Worm (Caenorhabditis elegans) whole organism, mixed stage, embryonic: ENCODE data around the gene F46C8.1.

ENCODE experiments used
- M03D4.4 ChIP-seq: sonication (generic microtip); optimal IDR thresholded peaks from 2 replicates; lab custom pipeline; 2017; ENCODE audit warnings: mild to moderate bottlenecking, missing genetic modification characterization, missing compliant biosample characterization
- blmp-1 ChIP-seq: fragments of 150-350 bp; optimal IDR thresholded peaks from 2 replicates; lab custom pipeline; 2014; ENCODE audit warnings: missing biosample characterization, missing genetic modification characterization
- ceh-39 ChIP-seq: fragments of 150-350 bp; optimal IDR thresholded peaks from 2 replicates; lab custom pipeline; 2014; ENCODE audit warnings: missing biosample characterization, missing genetic modification characterization
- ceh-43 ChIP-seq: fragments of 200-800 bp; sonication (Bioruptor generic); optimal IDR thresholded peaks from 2 replicates; lab custom pipeline; 2018; ENCODE audit warnings: mild to moderate bottlenecking, missing genetic modification characterization, moderate library complexity, missing compliant biosample characterization
- ceh-83 ChIP-seq: fragments of 200-800 bp; sonication (Bioruptor generic); optimal IDR thresholded peaks from 2 replicates; lab custom pipeline; 2018; ENCODE audit warnings: mild to moderate bottlenecking, missing genetic modification characterization, missing compliant biosample characterization
- ces-1 ChIP-seq: fragments of 150-350 bp; optimal IDR thresholded peaks from 2 replicates; lab custom pipeline; 2014; ENCODE audit warnings: missing biosample characterization, missing genetic modification reagents, missing genetic modification characterization
- cnd-1 ChIP-seq: fragments of 200-800 bp; sonication (Bioruptor generic); optimal IDR thresholded peaks from 2 replicates; lab custom pipeline; 2018; ENCODE audit warnings: mild to moderate bottlenecking, missing genetic modification characterization, missing compliant biosample characterization
- elt-1 ChIP-seq: sonication (generic microtip); optimal IDR thresholded peaks from 2 replicates; lab custom pipeline; 2017; ENCODE audit warnings: missing genetic modification characterization, mild to moderate bottlenecking, missing compliant biosample characterization, antibody characterized with exemption, moderate library complexity, borderline replicate concordance; ENCODE audit not compliant: insufficient read depth
- elt-3 ChIP-seq: fragments of 150-350 bp; optimal IDR thresholded peaks from 2 replicates; lab custom pipeline; 2014; ENCODE audit warnings: missing biosample characterization, missing genetic modification characterization
- flh-1 ChIP-seq: fragments of 200-800 bp; sonication (Bioruptor generic); optimal IDR thresholded peaks from 2 replicates; lab custom pipeline; 2018; ENCODE audit warnings: mild to moderate bottlenecking, missing genetic modification characterization, moderate library complexity, missing compliant biosample characterization
- ham-2 ChIP-seq: fragments of 200-800 bp; sonication (Bioruptor generic); optimal IDR thresholded peaks from 2 replicates; lab custom pipeline; 2018; ENCODE audit warnings: mild to moderate bottlenecking, missing genetic modification characterization, missing compliant biosample characterization
- hlh-1 ChIP-seq: fragments of 150-350 bp; optimal IDR thresholded peaks from 2 replicates; lab custom pipeline; 2014; ENCODE audit warnings: missing biosample characterization, missing genetic modification reagents, missing genetic modification characterization
- lin-32 ChIP-seq: fragments of 200-800 bp; sonication (Bioruptor generic); optimal IDR thresholded peaks from 2 replicates; lab custom pipeline; 2018; ENCODE audit warnings: mild to moderate bottlenecking, missing genetic modification characterization, missing compliant biosample characterization
- lsy-2 ChIP-seq: fragments of 150-350 bp; optimal IDR thresholded peaks from 2 replicates; lab custom pipeline; 2014; ENCODE audit warnings: missing biosample characterization, missing genetic modification characterization
- mab-5 ChIP-seq: fragments of 150-350 bp; optimal IDR thresholded peaks from 2 replicates; lab custom pipeline; 2014; ENCODE audit warnings: missing biosample characterization, missing genetic modification characterization
- mep-1 ChIP-seq: fragments of 150-350 bp; optimal IDR thresholded peaks from 2 replicates; lab custom pipeline; 2017; ENCODE audit warnings: missing biosample characterization, missing genetic modification reagents, missing genetic modification characterization, inconsistent platforms
- mls-2 ChIP-seq: sonication (generic microtip); optimal IDR thresholded peaks from 2 replicates; lab custom pipeline; 2016; ENCODE audit warnings: mild to moderate bottlenecking, missing genetic modification characterization, moderate library complexity, missing compliant biosample characterization
- nhr-12 ChIP-seq: fragments of 150-350 bp; optimal IDR thresholded peaks from 2 replicates; lab custom pipeline; 2014; ENCODE audit warnings: missing biosample characterization, missing genetic modification characterization
- nhr-2 ChIP-seq: fragments of 150-350 bp; optimal IDR thresholded peaks from 2 replicates; lab custom pipeline; 2014; ENCODE audit warnings: missing biosample characterization, missing genetic modification characterization
- nhr-237 ChIP-seq: fragments of 150-350 bp; optimal IDR thresholded peaks from 2 replicates; lab custom pipeline; 2014; ENCODE audit warnings: missing biosample characterization, missing genetic modification characterization
- nhr-28 ChIP-seq: fragments of 150-350 bp; optimal IDR thresholded peaks from 2 replicates; lab custom pipeline; 2014; ENCODE audit warnings: missing biosample characterization, missing genetic modification characterization
- nhr-76 ChIP-seq: sonication (generic microtip); optimal IDR thresholded peaks from 2 replicates; lab custom pipeline; 2017; ENCODE audit warnings: missing biosample characterization, missing genetic modification characterization
- pha-4 ChIP-seq: fragments of 150-350 bp; optimal IDR thresholded peaks from 2 replicates; lab custom pipeline; 2018; ENCODE audit warnings: missing biosample characterization, missing genetic modification reagents, missing genetic modification characterization
- sem-2 ChIP-seq: fragments of 200-800 bp; sonication (Bioruptor generic); optimal IDR thresholded peaks from 2 replicates; lab custom pipeline; 2018; ENCODE audit warnings: mild to moderate bottlenecking, missing genetic modification characterization, missing compliant biosample characterization
- sptf-1 ChIP-seq: sonication (generic microtip); optimal IDR thresholded peaks from 2 replicates; lab custom pipeline; 2017; ENCODE audit warnings: mild to moderate bottlenecking, missing genetic modification characterization, moderate library complexity, missing compliant biosample characterization
- unc-120 ChIP-seq: sonication (generic microtip); optimal IDR thresholded peaks from 2 replicates; lab custom pipeline; 2017; ENCODE audit warnings: missing genetic modification characterization, missing compliant biosample characterization; ENCODE audit not compliant: poor library complexity, severe bottlenecking
- unc-39 ChIP-seq: fragments of 150-350 bp; optimal IDR thresholded peaks from 2 replicates; lab custom pipeline; 2014; ENCODE audit warnings: missing biosample characterization, missing genetic modification characterization
- unc-62 ChIP-seq: fragments of 150-350 bp; optimal IDR thresholded peaks from 2 replicates; lab custom pipeline; 2014; ENCODE audit warnings: missing biosample characterization, missing genetic modification reagents, missing genetic modification characterization
- zip-8 ChIP-seq: fragments of 150-350 bp; optimal IDR thresholded peaks from 2 replicates; lab custom pipeline; 2014; ENCODE audit warnings: missing biosample characterization, missing genetic modification characterization
- ztf-11 ChIP-seq: fragments of 150-350 bp; optimal IDR thresholded peaks from 2 replicates; lab custom pipeline; 2014; ENCODE audit warnings: missing biosample characterization, missing genetic modification characterization

F46C8.1 gene

DNA sequence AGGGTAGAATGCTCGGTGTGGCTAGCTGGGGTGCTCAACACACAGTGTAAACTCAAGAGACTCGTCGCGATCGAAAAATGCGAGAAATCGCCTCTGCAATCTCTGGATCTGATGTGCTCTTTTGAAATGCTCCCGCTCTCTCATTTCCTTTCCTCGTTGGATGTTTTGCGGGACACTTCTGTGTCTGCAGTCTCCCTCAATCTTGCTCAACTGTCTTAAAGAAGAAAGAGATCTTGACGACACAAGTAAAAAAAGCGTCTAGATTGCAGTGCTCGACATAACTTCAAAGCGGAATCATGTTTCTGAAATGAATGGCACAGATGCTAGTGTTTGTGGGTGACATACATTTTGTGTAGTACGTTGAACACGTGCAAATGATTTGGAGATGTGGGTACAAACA is 25.4 kb downstream of the F46C8.1 start:
- TF ChIP-seq nhr-76 (no peak), mep-1 (no peak), ceh-43 (GFP tag; lab: Kevin White, UChicago) (no peak), M03D4.4 (tag; lab: Kevin White, UChicago) (no peak), hlh-1 (tag; lab: Kevin White, UChicago) (peak; percentile 75), nhr-28 (no peak), nhr-237 (tag; lab: Kevin White, UChicago) (no peak), unc-120 (tag; lab: Kevin White, UChicago) (peak; percentile 77), unc-62 (GFP tag; lab: Kevin White, UChicago) (peak; percentile 5), ztf-11 (tag; lab: Kevin White, UChicago) (no peak), sptf-1 (no peak), mab-5 (tag; lab: Kevin White, UChicago) (no peak), ceh-39 (tag; lab: Kevin White, UChicago) (no peak), unc-39 (no peak), ceh-83 (GFP tag; lab: Kevin White, UChicago) (no peak), lsy-2 (tag; lab: Kevin White, UChicago) (no peak)

DNA sequence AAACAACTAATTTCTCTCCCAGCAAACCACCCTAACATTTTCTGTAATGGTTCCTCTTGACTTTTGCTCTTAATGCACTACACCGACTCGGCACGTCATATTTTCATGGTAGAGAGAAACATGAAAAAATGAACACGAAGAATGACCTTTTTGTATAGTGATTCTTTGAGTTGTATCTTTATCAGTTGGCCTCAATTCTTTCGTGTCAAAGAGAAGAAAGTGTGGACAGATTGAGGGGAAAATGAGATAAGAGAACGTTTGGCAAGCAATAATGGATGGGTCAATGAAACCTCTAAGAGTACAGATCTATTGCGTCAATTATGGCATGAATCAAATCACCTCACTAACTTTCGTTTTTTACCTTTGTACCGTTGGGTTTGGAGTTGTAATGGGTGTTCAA is 27.7 kb downstream of the F46C8.1 start:
- TF ChIP-seq ham-2 (no peak), ces-1 (GFP tag; lab: Kevin White, UChicago) (no peak), elt-3 (tag; lab: Kevin White, UChicago) (no peak), nhr-12 (tag; lab: Kevin White, UChicago) (no peak), nhr-2 (no peak)

DNA sequence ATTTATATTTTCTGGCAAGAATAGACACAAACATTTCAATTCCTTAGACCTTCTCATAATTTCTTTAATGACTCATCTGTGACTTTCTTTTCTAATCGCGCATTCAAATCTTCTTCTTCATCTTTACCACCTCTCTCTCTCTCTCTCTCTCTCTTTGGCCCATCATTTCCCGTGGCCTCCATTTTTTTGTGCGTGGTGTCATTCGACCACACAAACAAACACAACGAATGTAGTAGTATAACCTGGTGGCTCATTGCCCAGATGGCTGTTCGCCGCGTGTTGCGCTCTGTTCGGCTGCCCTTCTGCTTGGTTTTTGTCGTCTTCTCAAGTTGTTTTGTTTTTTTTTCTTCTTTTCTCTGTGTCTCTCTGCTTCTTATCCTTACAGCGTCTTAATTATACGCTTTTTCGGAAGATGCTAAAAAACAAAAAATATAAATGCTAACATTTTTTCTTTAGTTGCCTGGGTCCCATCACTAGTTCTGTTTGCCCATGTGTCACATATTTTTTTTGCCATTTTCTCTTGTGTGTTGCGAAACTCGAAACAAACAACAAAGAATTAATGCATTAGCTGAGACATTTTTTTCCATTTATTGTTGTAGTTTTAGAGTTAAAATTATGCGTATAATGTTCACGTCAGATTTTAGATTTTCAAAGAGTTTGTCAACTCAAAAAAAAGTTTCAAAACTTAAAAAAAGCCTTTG is 29.4 kb downstream of the F46C8.1 start:
- TF ChIP-seq sptf-1 (peak; percentile 15), M03D4.4 (tag; lab: Kevin White, UChicago) (peak; percentile 17), cnd-1 (tag; lab: Kevin White, UChicago) (peak; percentile 34), ceh-39 (tag; lab: Kevin White, UChicago) (no peak), ceh-43 (GFP tag; lab: Kevin White, UChicago) (no peak), mls-2 (tag; lab: Kevin White, UChicago) (peak; percentile 23), ham-2 (peak; percentile 19), zip-8 (no peak), elt-1 (peak; percentile 49)
- TF ChIP-seq, all 35 proteins: peak for 6

DNA sequence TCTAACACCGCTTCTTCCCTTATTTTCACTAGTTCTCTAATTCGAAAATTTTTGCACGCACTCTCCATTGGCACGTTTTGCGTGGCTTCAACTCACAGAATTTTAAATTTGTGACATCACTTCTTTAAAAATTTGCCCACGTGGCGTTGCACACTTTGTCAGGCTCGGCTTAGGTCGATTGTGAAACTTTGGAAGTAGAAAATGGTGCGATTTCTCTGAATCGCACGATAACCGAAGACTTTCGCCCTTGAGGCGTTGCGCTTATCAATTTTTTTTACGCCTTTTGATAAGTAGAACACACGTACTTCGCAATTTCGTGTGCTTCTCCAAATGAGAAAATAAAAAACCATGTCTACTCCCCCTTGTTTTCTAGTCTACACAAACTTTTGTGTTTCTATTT is 30.1 kb downstream of the F46C8.1 start:
- TF ChIP-seq zip-8 (no peak), flh-1 (no peak), ceh-39 (tag; lab: Kevin White, UChicago) (no peak), sem-2 (GFP tag; lab: Kevin White, UChicago) (no peak), lin-32 (GFP tag; lab: Kevin White, UChicago) (no peak), nhr-237 (tag; lab: Kevin White, UChicago) (no peak), ham-2 (no peak), lsy-2 (tag; lab: Kevin White, UChicago) (no peak), unc-62 (GFP tag; lab: Kevin White, UChicago) (no peak), blmp-1 (tag; lab: Kevin White, UChicago) (no peak), pha-4 (tag; lab: Kevin White, UChicago) (no peak), nhr-12 (tag; lab: Kevin White, UChicago) (no peak), sptf-1 (no peak)
- TF ChIP-seq, all 35 proteins: peak for 0

DNA sequence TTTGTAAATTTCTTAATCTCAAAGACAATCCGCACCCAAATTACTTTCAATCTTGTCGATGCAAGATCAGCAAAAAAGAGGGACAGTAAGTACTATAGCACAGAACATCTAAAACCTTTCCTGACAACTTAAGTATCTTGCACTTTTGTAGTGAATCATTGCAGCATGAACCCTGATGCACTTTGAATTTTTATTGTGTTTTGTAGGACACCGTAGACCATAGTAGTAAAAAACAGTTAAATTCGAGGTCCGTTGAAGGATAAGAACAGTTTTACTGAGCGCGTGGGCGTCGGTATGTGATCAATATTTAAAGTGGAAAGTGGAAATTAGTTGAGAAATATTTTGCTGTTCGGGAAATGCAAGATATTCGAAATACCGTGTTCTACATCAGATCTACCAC is 34.0 kb downstream of the F46C8.1 start:
- TF ChIP-seq ztf-11 (tag; lab: Kevin White, UChicago) (no peak), mep-1 (no peak), nhr-2 (no peak), lin-32 (GFP tag; lab: Kevin White, UChicago) (no peak)

DNA sequence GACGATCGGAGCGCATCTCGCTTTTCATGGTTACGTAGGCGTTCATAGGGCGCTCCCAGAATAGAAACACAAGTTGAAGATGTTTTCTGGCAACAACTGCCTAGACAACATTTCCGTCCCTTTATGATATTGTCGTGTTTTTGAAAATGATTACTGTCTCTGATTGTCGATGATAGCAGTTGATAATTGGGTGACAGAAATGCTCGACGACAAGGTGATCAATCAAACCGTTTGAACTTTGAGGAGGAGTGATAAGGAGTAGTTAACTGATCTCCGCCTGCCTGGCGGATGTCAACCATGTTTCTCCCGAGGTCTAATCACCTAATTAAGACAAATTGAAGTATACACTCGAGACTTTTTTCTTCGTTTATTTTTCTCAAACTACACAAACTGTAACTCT is 35.7 kb downstream of the F46C8.1 start:
- no peak for TF ChIP-seq nhr-76
- TF ChIP-seq ceh-43 (GFP tag; lab: Kevin White, UChicago) = no peak
- no peak for TF ChIP-seq sem-2 (GFP tag; lab: Kevin White, UChicago)
- no peak for TF ChIP-seq zip-8
- TF ChIP-seq mab-5 (tag; lab: Kevin White, UChicago) = no peak
- TF ChIP-seq mep-1 = no peak
